Worm (Caenorhabditis elegans) whole organism, L2 larva: ENCODE data around the gene nas-1.

Source experiments
- alr-1 ChIP-seq: fragments of 150-350 bp; optimal IDR thresholded peaks from 2 replicates; lab custom pipeline; 2014; ENCODE audit warnings: missing biosample characterization, missing genetic modification characterization
- ceh-82 ChIP-seq: fragments of 150-350 bp; optimal IDR thresholded peaks from 2 replicates; lab custom pipeline; 2014; ENCODE audit warnings: missing biosample characterization, missing genetic modification characterization
- lin-13 ChIP-seq: fragments of 150-350 bp; optimal IDR thresholded peaks from 2 replicates; lab custom pipeline; 2014; ENCODE audit warnings: missing biosample characterization, missing genetic modification reagents, missing genetic modification characterization
- skn-1 ChIP-seq: sonication (generic microtip); optimal IDR thresholded peaks from 2 replicates; lab custom pipeline; 2017; ENCODE audit warnings: missing biosample characterization, missing genetic modification characterization
- ztf-4 ChIP-seq: fragments of 150-350 bp; optimal IDR thresholded peaks from 2 replicates; lab custom pipeline; 2014; ENCODE audit warnings: missing biosample characterization, missing genetic modification characterization

- TF ChIP-seq skn-1, result no peak
- TF ChIP-seq ztf-4 (tag; lab: Kevin White, UChicago), result no peak
- no peak for TF ChIP-seq lin-13 (GFP tag; lab: Kevin White, UChicago)
- no peak for TF ChIP-seq ceh-82 (tag; lab: Kevin White, UChicago)
- TF ChIP-seq alr-1 (tag; lab: Kevin White, UChicago), result no peak
These were observed 31.2 kb downstream of the nas-1 start, which contains the start of gene F45G2.9 for ce11 chrIII:13436843-13437242.
